Fruit fly (Drosophila melanogaster) whole organism, embryonic: ENCODE data around the gene Myo31DF.
A peak's percentile ranks its signal among the peaks of the same experiment; 100 is the strongest.

Experiments
- B-H1 ChIP-seq: fragments of 200-800 bp; sonication (Bioruptor generic); IDR thresholded peaks from 3 replicates; pipeline ENCODE4 v1.3.6; 2022; ENCODE audit warnings: missing biosample characterization, missing genetic modification characterization
- CG10267 ChIP-seq: fragments of 200-800 bp; sonication (Bioruptor generic); optimal IDR thresholded peaks from 2 replicates; lab custom pipeline; 2018; ENCODE audit warnings: missing biosample characterization, mild to moderate bottlenecking, missing genetic modification characterization, moderate library complexity
- CG12104 ChIP-seq: fragments of 200-800 bp; sonication (Bioruptor generic); optimal IDR thresholded peaks from 3 replicates; lab custom pipeline; 2016; ENCODE audit warnings: missing biosample characterization, missing genetic modification characterization
- CG13287 ChIP-seq: fragments of 200-800 bp; sonication (Bioruptor generic); IDR thresholded peaks from 2 replicates; pipeline ENCODE4 v1.3.6; 2022; ENCODE audit warnings: missing biosample characterization, missing genetic modification characterization; ENCODE audit not compliant: partially characterized antibody
- CG13775 ChIP-seq: fragments of 200-800 bp; sonication (Bioruptor generic); optimal IDR thresholded peaks from 3 replicates; lab custom pipeline; 2017; ENCODE audit warnings: missing biosample characterization, mild to moderate bottlenecking, missing genetic modification characterization
- CG14710 ChIP-seq: fragments of 200-800 bp; sonication (Bioruptor generic); optimal IDR thresholded peaks from 3 replicates; lab custom pipeline; 2019; ENCODE audit warnings: missing biosample characterization, mild to moderate bottlenecking, missing genetic modification characterization, moderate library complexity
- CG17361 ChIP-seq: fragments of 200-800 bp; sonication (Bioruptor generic); IDR thresholded peaks from 3 replicates; pipeline ENCODE4 v1.3.6; 2022; ENCODE audit warnings: missing biosample characterization, missing genetic modification characterization
- CG18764 ChIP-seq: fragments of 200-800 bp; sonication (Bioruptor generic); optimal IDR thresholded peaks from 3 replicates; lab custom pipeline; 2016; ENCODE audit warnings: missing biosample characterization, missing genetic modification characterization
- CG31224 ChIP-seq: fragments of 200-800 bp; sonication (Bioruptor generic); IDR thresholded peaks from 2 replicates; pipeline ENCODE4 v1.3.6; 2022; ENCODE audit warnings: missing biosample characterization, missing genetic modification characterization
- CG3281 ChIP-seq: fragments of 200-800 bp; sonication (Bioruptor generic); optimal IDR thresholded peaks from 3 replicates; lab custom pipeline; 2017; ENCODE audit warnings: missing biosample characterization, mild to moderate bottlenecking, missing genetic modification characterization
- CG3407 ChIP-seq: fragments of 200-800 bp; sonication (Bioruptor generic); optimal IDR thresholded peaks from 2 replicates; lab custom pipeline; 2018; ENCODE audit warnings: missing biosample characterization, mild to moderate bottlenecking, missing genetic modification characterization
- CG34224 ChIP-seq: fragments of 200-800 bp; sonication (Bioruptor generic); IDR thresholded peaks from 3 replicates; pipeline ENCODE4 v1.3.6; 2022; ENCODE audit warnings: missing biosample characterization, missing genetic modification characterization; ENCODE audit not compliant: partially characterized antibody
- CG34376 ChIP-seq: fragments of 200-800 bp; sonication (Bioruptor generic); optimal IDR thresholded peaks from 2 replicates; lab custom pipeline; 2018; ENCODE audit warnings: missing biosample characterization, mild to moderate bottlenecking, missing genetic modification characterization
- CG42726 ChIP-seq: fragments of 200-800 bp; sonication (Bioruptor generic); IDR thresholded peaks from 2 replicates; pipeline ENCODE4 v1.3.6; 2022; ENCODE audit warnings: missing biosample characterization, missing genetic modification characterization; ENCODE audit not compliant: partially characterized antibody
- CG4282 ChIP-seq: fragments of 200-800 bp; sonication (Bioruptor generic); optimal IDR thresholded peaks from 2 replicates; lab custom pipeline; 2016; ENCODE audit warnings: missing biosample characterization, missing genetic modification characterization
- CG6254 ChIP-seq: fragments of 200-800 bp; sonication (Bioruptor generic); optimal IDR thresholded peaks from 3 replicates; lab custom pipeline; 2017; ENCODE audit warnings: mild to moderate bottlenecking, missing biosample characterization, missing genetic modification reagents, missing genetic modification characterization
- CG6854 ChIP-seq: fragments of 200-800 bp; sonication (Bioruptor generic); optimal IDR thresholded peaks from 3 replicates; lab custom pipeline; 2017; ENCODE audit warnings: missing biosample characterization, mild to moderate bottlenecking, missing genetic modification characterization
- CG7839 ChIP-seq: fragments of 200-800 bp; sonication (Bioruptor generic); optimal IDR thresholded peaks from 3 replicates; lab custom pipeline; 2018; ENCODE audit warnings: missing biosample characterization, mild to moderate bottlenecking, missing genetic modification characterization, moderate library complexity
- CG8478 ChIP-seq: fragments of >200 bp; optimal IDR thresholded peaks from 2 replicates; lab custom pipeline; 2018
- CG9609 ChIP-seq: fragments of 200-800 bp; sonication (Bioruptor generic); optimal IDR thresholded peaks from 3 replicates; lab custom pipeline; 2016; ENCODE audit warnings: missing biosample characterization, missing genetic modification characterization
- CTCF ChIP-seq: fragments of 200-800 bp; sonication (Bioruptor generic); optimal IDR thresholded peaks from 2 replicates; lab custom pipeline; 2017; ENCODE audit warnings: missing biosample characterization, mild to moderate bottlenecking, missing genetic modification characterization, moderate library complexity
- Dbx ChIP-seq: fragments of 200-800 bp; sonication (Bioruptor generic); IDR thresholded peaks from 3 replicates; pipeline ENCODE4 v1.3.6; 2022; ENCODE audit warnings: missing biosample characterization, missing genetic modification characterization
- Dll ChIP-seq: fragments of 200-800 bp; sonication (Bioruptor generic); IDR thresholded peaks from 4 replicates; pipeline ENCODE4 v1.3.6; 2022; ENCODE audit warnings: missing biosample characterization, missing genetic modification characterization; ENCODE audit not compliant: partially characterized antibody
- Doc3 ChIP-seq: fragments of 200-800 bp; sonication (Bioruptor generic); IDR thresholded peaks from 3 replicates; pipeline ENCODE4 v1.3.6; 2022; ENCODE audit warnings: missing biosample characterization, missing genetic modification characterization; ENCODE audit not compliant: partially characterized antibody
- Hmr ChIP-seq: fragments of 200-800 bp; sonication (Bioruptor generic); optimal IDR thresholded peaks from 3 replicates; lab custom pipeline; 2017; ENCODE audit warnings: mild to moderate bottlenecking, missing biosample characterization, missing genetic modification reagents, missing genetic modification characterization
- Hr3 ChIP-seq: fragments of 200-800 bp; sonication (Bioruptor generic); optimal IDR thresholded peaks from 3 replicates; lab custom pipeline; 2016; ENCODE audit warnings: missing biosample characterization, missing genetic modification characterization
- Myb ChIP-seq: fragments of 200-800 bp; sonication (Bioruptor generic); optimal IDR thresholded peaks from 2 replicates; lab custom pipeline; 2016; ENCODE audit warnings: missing biosample characterization, missing genetic modification characterization
- NK7.1 ChIP-seq: fragments of 200-800 bp; sonication (Bioruptor generic); optimal IDR thresholded peaks from 3 replicates; lab custom pipeline; 2016; ENCODE audit warnings: missing biosample characterization, missing genetic modification characterization
- Rfx ChIP-seq: fragments of 200-800 bp; sonication (Bioruptor generic); IDR thresholded peaks from 2 replicates; pipeline ENCODE4 v1.3.6; 2022; ENCODE audit warnings: missing biosample characterization, missing genetic modification characterization
- Spps ChIP-seq: fragments of 200-800 bp; sonication (Bioruptor generic); optimal IDR thresholded peaks from 2 replicates; lab custom pipeline; 2018; ENCODE audit warnings: missing biosample characterization, mild to moderate bottlenecking, missing genetic modification characterization
- aop ChIP-seq: fragments of 200-800 bp; sonication (Bioruptor generic); IDR thresholded peaks from 2 replicates; pipeline ENCODE4 v1.3.6; 2022; ENCODE audit warnings: missing biosample characterization, missing genetic modification characterization
- bab2 ChIP-seq: fragments of 200-800 bp; sonication (Bioruptor generic); optimal IDR thresholded peaks from 2 replicates; lab custom pipeline; 2016; ENCODE audit warnings: missing biosample characterization, missing genetic modification characterization
- cas ChIP-seq: fragments of 200-800 bp; sonication (Bioruptor generic); IDR thresholded peaks from 2 replicates; pipeline ENCODE4 v1.3.6; 2022; ENCODE audit warnings: missing biosample characterization, missing genetic modification characterization
- fd102C ChIP-seq: fragments of 200-800 bp; sonication (Bioruptor generic); optimal IDR thresholded peaks from 2 replicates; lab custom pipeline; 2018; ENCODE audit warnings: missing biosample characterization, mild to moderate bottlenecking, missing genetic modification characterization, moderate library complexity
- gt ChIP-seq: fragments of 200-800 bp; sonication (Bioruptor generic); IDR thresholded peaks from 2 replicates; pipeline ENCODE4 v1.3.6; 2022; ENCODE audit warnings: missing biosample characterization, missing genetic modification characterization
- hb ChIP-seq: fragments of 200-800 bp; sonication (Bioruptor generic); IDR thresholded peaks from 3 replicates; pipeline ENCODE4 v1.3.6; 2022; ENCODE audit warnings: missing biosample characterization, missing genetic modification characterization; ENCODE audit not compliant: partially characterized antibody
- kay ChIP-seq: fragments of 200-800 bp; sonication (Bioruptor generic); optimal IDR thresholded peaks from 2 replicates; lab custom pipeline; 2016; ENCODE audit warnings: missing biosample characterization, missing genetic modification characterization
- lola ChIP-seq, 3 experiments: fragments of >200 bp in 2 of 3; fragments of 200-800 bp in 1 of 3; sonication (Bioruptor generic) in 1 of 3; optimal IDR thresholded peaks; 2 replicates each; lab custom pipeline; 2017 to 2019; ENCODE audit warnings: missing biosample characterization in 3 of 3, missing genetic modification characterization in 3 of 3, mild to moderate bottlenecking in 1 of 3, moderate library complexity in 1 of 3
- lov ChIP-seq, 2 experiments: fragments of 200-800 bp in 1 of 2; fragments of >200 bp in 1 of 2; sonication (Bioruptor generic) in 1 of 2; IDR thresholded peaks in 1 of 2; optimal IDR thresholded peaks in 1 of 2; 2 replicates in 1 of 2; 3 replicates in 1 of 2; pipeline versions ENCODE4 v1.3.6 to Lab custom; 2017 to 2022; ENCODE audit warnings: missing biosample characterization in 1 of 2, missing genetic modification characterization in 1 of 2
- mam ChIP-seq: fragments of 200-800 bp; sonication (Bioruptor generic); optimal IDR thresholded peaks from 3 replicates; lab custom pipeline; 2016; ENCODE audit warnings: missing biosample characterization, missing genetic modification characterization
- pb ChIP-seq: fragments of 200-800 bp; sonication (Bioruptor generic); optimal IDR thresholded peaks from 3 replicates; lab custom pipeline; 2016; ENCODE audit warnings: missing biosample characterization, missing genetic modification characterization
- sens ChIP-seq: fragments of 200-800 bp; sonication (Bioruptor generic); peaks from one replicate; lab custom pipeline; 2016; ENCODE audit warnings: missing biosample characterization, missing genetic modification characterization
- slbo ChIP-seq: fragments of 200-800 bp; sonication (Bioruptor generic); IDR thresholded peaks from 2 replicates; pipeline ENCODE4 v1.3.6; 2022; ENCODE audit warnings: missing biosample characterization, missing genetic modification characterization
- sob ChIP-seq: fragments of 200-800 bp; sonication (Bioruptor generic); IDR thresholded peaks from 2 replicates; pipeline ENCODE4 v1.3.6; 2022; ENCODE audit warnings: missing biosample characterization, missing genetic modification characterization
- trem ChIP-seq: fragments of 200-800 bp; optimal IDR thresholded peaks from 3 replicates; lab custom pipeline; 2019; ENCODE audit warnings: missing biosample characterization, mild to moderate bottlenecking, missing genetic modification characterization, moderate library complexity
- wek ChIP-seq: fragments of 200-800 bp; sonication (Bioruptor generic); optimal IDR thresholded peaks from 3 replicates; lab custom pipeline; 2018; ENCODE audit warnings: missing biosample characterization, mild to moderate bottlenecking, missing genetic modification characterization, moderate library complexity
- wor ChIP-seq: fragments of 200-800 bp; sonication (Bioruptor generic); IDR thresholded peaks from 2 replicates; pipeline ENCODE4 v1.3.6; 2022; ENCODE audit warnings: missing biosample characterization, missing genetic modification characterization
- zen2 ChIP-seq: fragments of 200-800 bp; sonication (Bioruptor generic); IDR thresholded peaks from 3 replicates; pipeline ENCODE4 v1.3.6; 2022; ENCODE audit warnings: missing biosample characterization, missing genetic modification characterization; ENCODE audit not compliant: partially characterized antibody
- zfh2 ChIP-seq: fragments of 200-800 bp; sonication (Bioruptor generic); optimal IDR thresholded peaks from 2 replicates; lab custom pipeline; 2016; ENCODE audit warnings: missing biosample characterization, missing genetic modification characterization

The Myo31DF gene

DNA sequence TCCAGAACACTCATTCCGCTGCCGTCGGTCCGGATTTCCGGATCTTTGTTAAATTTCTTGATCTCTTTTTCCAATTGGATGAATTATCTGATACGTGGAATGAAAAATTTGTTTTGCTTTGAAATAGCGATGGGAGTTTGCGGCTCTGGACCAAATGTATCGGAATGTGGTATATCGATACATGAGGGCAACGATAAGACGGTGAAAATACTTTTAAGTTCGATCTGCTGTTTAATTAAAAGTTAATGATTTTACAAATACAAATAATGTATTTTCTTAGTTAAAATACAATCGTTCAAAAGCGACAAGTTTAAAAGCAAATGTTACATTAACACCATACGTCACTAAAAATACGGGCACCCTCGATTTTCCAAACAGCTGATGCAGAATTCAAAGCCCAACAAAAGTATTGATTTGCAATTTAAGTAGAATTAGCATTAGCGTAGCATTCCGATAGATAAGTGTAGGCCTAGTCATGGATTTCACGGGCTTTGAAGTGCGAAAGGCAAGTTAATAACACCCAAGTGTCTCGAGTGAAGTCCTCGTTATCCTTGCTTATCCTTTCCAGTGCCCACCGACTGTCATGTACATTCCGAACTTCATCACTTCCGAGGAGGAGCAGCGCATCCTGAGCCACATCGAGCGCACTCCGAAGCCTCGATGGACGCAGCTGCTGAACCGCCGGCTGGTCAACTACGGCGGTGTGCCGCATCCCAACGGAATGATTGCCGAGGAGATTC, 17.9 kb downstream of the Myo31DF start, which contains the start of the genes Cog4 and CG6144 (continued):
- TF ChIP-seq CG3281 (no peak), CG31224 (GFP tag; lab: Robert Waterston, UW) (no peak), bab2 (GFP tag; lab: Kevin White, UChicago) (peak; percentile 18), CG3407 (GFP tag; lab: Kevin White, UChicago) (no peak), zen2 (GFP tag; lab: Robert Waterston, UW) (peak; percentile 80; the same call in 2 of the 3 replicates), Doc3 (peak; percentile 77; the same call in 2 of the 3 replicates), CG4282 (GFP tag; lab: Kevin White, UChicago) (no peak), CG10267 (peak; percentile 54), CG42726 (GFP tag; lab: Robert Waterston, UW) (no peak; the same call in 1 of the 2 replicates), gt (GFP tag; lab: Robert Waterston, UW) (no peak), CG14710 (peak; percentile 61), fd102C (GFP tag; lab: Kevin White, UChicago) (no peak), Spps (no peak), aop (GFP tag; lab: Robert Waterston, UW) (no peak), CG7839 (no peak), Myb (GFP tag; lab: Kevin White, UChicago) (no peak), cas (GFP tag; lab: Robert Waterston, UW) (no peak), lola (GFP tag; optimal IDR thresholded peaks at IDR 0.05; lab: Kevin White, UChicago) (peak in 1 of 3 experiments; percentile 55), hb (GFP tag; lab: Robert Waterston, UW) (peak; percentile 27; the same call in 2 of the 3 replicates), Dll (GFP tag; lab: Robert Waterston, UW) (peak; percentile 91), CG17361 (GFP tag; lab: Robert Waterston, UW) (no peak), wor (GFP tag; lab: Robert Waterston, UW) (no peak), CG13287 (GFP tag; lab: Robert Waterston, UW) (peak; percentile 88), lov (optimal IDR thresholded peaks at IDR 0.05; lab: Kevin White, UChicago) (no peak), lov (GFP tag; IDR thresholded peaks at IDR 0.05; lab: Robert Waterston, UW) (no peak), CG18764 (no peak), CG6254 (no peak), mam (GFP tag; lab: Kevin White, UChicago) (peak; percentile 48), CG6854 (GFP tag; lab: Kevin White, UChicago) (no peak), kay (GFP tag; lab: Kevin White, UChicago) (peak; percentile 30), B-H1 (GFP tag; lab: Robert Waterston, UW) (no peak), CG13775 (peak; percentile 11), wek (GFP tag; lab: Kevin White, UChicago) (no peak), sens (GFP tag; lab: Kevin White, UChicago) (peak; percentile 76), zfh2 (GFP tag; lab: Kevin White, UChicago) (peak; percentile 6), NK7.1 (GFP tag; lab: Kevin White, UChicago) (no peak), CG8478 (no peak), Hr3 (GFP tag; lab: Kevin White, UChicago) (no peak), CG34376 (GFP tag; lab: Kevin White, UChicago) (no peak), sob (GFP tag; lab: Robert Waterston, UW) (no peak), CG34224 (GFP tag; lab: Robert Waterston, UW) (peak; percentile 82), trem (tag; lab: Kevin White, UChicago) (peak; percentile 57), Rfx (GFP tag; lab: Robert Waterston, UW) (0 out of 2 replicates have a peak, but pooled peaks have one; percentile 33), pb (GFP tag; lab: Kevin White, UChicago) (no peak), CG12104 (GFP tag; lab: Kevin White, UChicago) (no peak), Dbx (GFP tag; lab: Robert Waterston, UW) (peak; percentile 68; the same call in 2 of the 3 replicates), slbo (GFP tag; lab: Robert Waterston, UW) (peak; percentile 51; the same call in 1 of the 2 replicates), CTCF (GFP tag; lab: Kevin White, UChicago) (no peak), CG9609 (no peak), Hmr (GFP tag; lab: Kevin White, UChicago) (no peak)
